Fruit fly (Drosophila melanogaster) whole organism, wandering third instar larva: ENCODE measurements around the gene NK7.1.

Experiments
- Abd-B ChIP-seq: fragments of >200 bp; optimal IDR thresholded peaks from 2 replicates; lab custom pipeline; 2017; ENCODE audit warnings: missing biosample characterization, missing genetic modification characterization
- CG32264 ChIP-seq: fragments of 200-800 bp; sonication (Bioruptor generic); optimal IDR thresholded peaks from 2 replicates; lab custom pipeline; 2016; ENCODE audit warnings: missing biosample characterization, missing genetic modification characterization
- CG9705 ChIP-seq: fragments of 200-800 bp; sonication (Bioruptor generic); optimal IDR thresholded peaks from 2 replicates; lab custom pipeline; 2018; ENCODE audit warnings: missing biosample characterization, mild to moderate bottlenecking, missing genetic modification characterization
- CrebA ChIP-seq: fragments of 200-800 bp; sonication (Bioruptor generic); optimal IDR thresholded peaks from 2 replicates; lab custom pipeline; 2016; ENCODE audit warnings: missing biosample characterization, mild to moderate bottlenecking, missing genetic modification characterization, borderline replicate concordance
- Dfd ChIP-seq: fragments of >200 bp; optimal IDR thresholded peaks from 2 replicates; lab custom pipeline; 2017; ENCODE audit warnings: missing biosample characterization, missing genetic modification characterization
- Dif ChIP-seq: fragments of 200-275, 200-300 bp; sonication (Bioruptor generic); optimal IDR thresholded peaks from 2 replicates; lab custom pipeline; 2018; ENCODE audit warnings: missing biosample characterization, missing genetic modification characterization; ENCODE audit not compliant: partially characterized antibody
- GATAd ChIP-seq: sonication (Bioruptor generic); optimal IDR thresholded peaks from 2 replicates; lab custom pipeline; 2016; ENCODE audit warnings: missing biosample characterization, missing genetic modification characterization
- HLH106 ChIP-seq: fragments of 200-800 bp; optimal IDR thresholded peaks from 3 replicates; lab custom pipeline; 2019; ENCODE audit warnings: missing biosample characterization, mild to moderate bottlenecking, missing genetic modification characterization, moderate library complexity
- Hnf4 ChIP-seq: fragments of 200-800 bp; sonication (Bioruptor generic); optimal IDR thresholded peaks from 2 replicates; lab custom pipeline; 2016; ENCODE audit warnings: missing biosample characterization, mild to moderate bottlenecking, missing genetic modification characterization
- Hr78 ChIP-seq: fragments of >200 bp; optimal IDR thresholded peaks from 2 replicates; lab custom pipeline; 2017; ENCODE audit warnings: missing biosample characterization, missing genetic modification characterization
- Hr83 ChIP-seq: fragments of 200-300 bp; sonication (Bioruptor generic); optimal IDR thresholded peaks from 2 replicates; lab custom pipeline; 2016; ENCODE audit warnings: missing biosample characterization, mild to moderate bottlenecking, missing genetic modification characterization, moderate library complexity; ENCODE audit not compliant: poor library complexity, severe bottlenecking
- Jra ChIP-seq: sonication (Bioruptor generic); optimal IDR thresholded peaks from 2 replicates; lab custom pipeline; 2016; ENCODE audit warnings: missing biosample characterization, missing genetic modification characterization
- Mio ChIP-seq: sonication (Bioruptor generic); optimal IDR thresholded peaks from 2 replicates; lab custom pipeline; 2016; ENCODE audit warnings: missing biosample characterization, missing genetic modification characterization
- Myc ChIP-seq: fragments of >200 bp; optimal IDR thresholded peaks from 2 replicates; lab custom pipeline; 2017
- N ChIP-seq: fragments of >200 bp; optimal IDR thresholded peaks from 2 replicates; lab custom pipeline; 2018; ENCODE audit warnings: missing biosample characterization, missing external identifiers, missing genetic modification characterization
- OdsH ChIP-seq: fragments of 200-800 bp; sonication (Bioruptor generic); optimal IDR thresholded peaks from 2 replicates; lab custom pipeline; 2016; ENCODE audit warnings: missing biosample characterization, mild to moderate bottlenecking, missing genetic modification characterization
- Rel ChIP-seq, 2 experiments: fragments of 200-800 bp; sonication (Bioruptor generic) in 1 of 2; optimal IDR thresholded peaks; 2 replicates in 1 of 2; 3 replicates in 1 of 2; lab custom pipeline; 2016 to 2019; ENCODE audit warnings: mild to moderate bottlenecking in 2 of 2, missing biosample characterization in 2 of 2, missing genetic modification characterization in 2 of 2, moderate library complexity in 1 of 2
- Sp1 ChIP-seq: fragments of 200-800 bp; sonication (Bioruptor generic); optimal IDR thresholded peaks from 3 replicates; lab custom pipeline; 2019; ENCODE audit warnings: missing biosample characterization, mild to moderate bottlenecking, missing genetic modification characterization, moderate library complexity
- Vsx2 ChIP-seq: fragments of 200-300, 225-300 bp; sonication (Bioruptor generic); optimal IDR thresholded peaks from 2 replicates; lab custom pipeline; 2018; ENCODE audit warnings: missing biosample characterization, missing genetic modification characterization; ENCODE audit not compliant: partially characterized antibody
- br ChIP-seq: fragments of 200-800 bp; sonication (Bioruptor generic); optimal IDR thresholded peaks from 2 replicates; lab custom pipeline; 2016; ENCODE audit warnings: missing biosample characterization, missing genetic modification characterization
- brk ChIP-seq: fragments of 200-800 bp; sonication (Bioruptor generic); optimal IDR thresholded peaks from 2 replicates; lab custom pipeline; 2016; ENCODE audit warnings: missing biosample characterization, mild to moderate bottlenecking, missing genetic modification characterization
- dl ChIP-seq, 2 experiments: fragments of 175-275, 200-275 bp in 1 of 2; fragments of 200-275 bp in 1 of 2; sonication (Bioruptor generic); optimal IDR thresholded peaks; lab custom pipeline; 2018; ENCODE audit warnings: mild to moderate bottlenecking in 2 of 2, missing biosample characterization in 2 of 2, missing genetic modification characterization in 2 of 2, moderate library complexity in 2 of 2; ENCODE audit not compliant: partially characterized antibody in 2 of 2, insufficient read depth in 1 of 2
- dmrt93B ChIP-seq: fragments of 200-800 bp; sonication (Bioruptor generic); optimal IDR thresholded peaks from 2 replicates; lab custom pipeline; 2018; ENCODE audit warnings: missing biosample characterization, mild to moderate bottlenecking, missing genetic modification characterization
- dsf ChIP-seq: sonication (Bioruptor generic); optimal IDR thresholded peaks from 2 replicates; lab custom pipeline; 2016; ENCODE audit warnings: missing biosample characterization, missing genetic modification characterization, borderline replicate concordance
- ey ChIP-seq: fragments of 200-800 bp; sonication (Bioruptor generic); optimal IDR thresholded peaks from 2 replicates; lab custom pipeline; 2016; ENCODE audit warnings: missing biosample characterization, missing genetic modification characterization
- foxo ChIP-seq, 2 experiments: fragments of 200-800 bp; sonication (Bioruptor generic); optimal IDR thresholded peaks; 2 replicates in 1 of 2; 3 replicates in 1 of 2; lab custom pipeline; 2016 to 2017; ENCODE audit warnings: missing biosample characterization in 2 of 2, missing genetic modification characterization in 2 of 2
- fru ChIP-seq: fragments of 200-800 bp; sonication (Bioruptor generic); optimal IDR thresholded peaks from 3 replicates; lab custom pipeline; 2016; ENCODE audit warnings: missing biosample characterization, mild to moderate bottlenecking, missing genetic modification characterization
- h ChIP-seq: fragments of 200-800 bp; sonication (Bioruptor generic); optimal IDR thresholded peaks from 3 replicates; lab custom pipeline; 2016; ENCODE audit warnings: missing biosample characterization, mild to moderate bottlenecking, missing genetic modification characterization
- jim ChIP-seq: fragments of 175-275, 200-325 bp; sonication (Bioruptor generic); optimal IDR thresholded peaks from 2 replicates; lab custom pipeline; 2016; ENCODE audit warnings: missing biosample characterization, mild to moderate bottlenecking, missing genetic modification characterization
- lola ChIP-seq: fragments of >200 bp; optimal IDR thresholded peaks from 2 replicates; lab custom pipeline; 2017; ENCODE audit warnings: missing biosample characterization, missing genetic modification characterization
- pan ChIP-seq: fragments of >200 bp; optimal IDR thresholded peaks from 2 replicates; lab custom pipeline; 2017
- psq ChIP-seq: fragments of 200-800 bp; sonication (Bioruptor generic); optimal IDR thresholded peaks from 3 replicates; lab custom pipeline; 2017; ENCODE audit warnings: missing biosample characterization, mild to moderate bottlenecking, missing genetic modification characterization, moderate library complexity
- rgr ChIP-seq: fragments of 200-800 bp; sonication (Bioruptor generic); optimal IDR thresholded peaks from 3 replicates; lab custom pipeline; 2016; ENCODE audit warnings: missing biosample characterization, mild to moderate bottlenecking, missing genetic modification characterization
- sage ChIP-seq: fragments of 200-800 bp; sonication (Bioruptor generic); optimal IDR thresholded peaks from 2 replicates; lab custom pipeline; 2016; ENCODE audit warnings: missing biosample characterization, mild to moderate bottlenecking, missing genetic modification characterization
- sv ChIP-seq: fragments of 200-800 bp; sonication (Bioruptor generic); optimal IDR thresholded peaks from 3 replicates; lab custom pipeline; 2016; ENCODE audit warnings: missing biosample characterization, missing genetic modification characterization
- tai ChIP-seq: sonication (Bioruptor generic); optimal IDR thresholded peaks from 2 replicates; lab custom pipeline; 2016; ENCODE audit warnings: missing biosample characterization, missing genetic modification characterization
- usp ChIP-seq: fragments of >200 bp; optimal IDR thresholded peaks from 2 replicates; lab custom pipeline; 2017; ENCODE audit warnings: missing biosample characterization, missing genetic modification characterization
- woc ChIP-seq: sonication (Bioruptor generic); optimal IDR thresholded peaks from 2 replicates; lab custom pipeline; 2016; ENCODE audit warnings: missing biosample characterization, mild to moderate bottlenecking, missing genetic modification characterization

NK7.1 gene

DNA sequence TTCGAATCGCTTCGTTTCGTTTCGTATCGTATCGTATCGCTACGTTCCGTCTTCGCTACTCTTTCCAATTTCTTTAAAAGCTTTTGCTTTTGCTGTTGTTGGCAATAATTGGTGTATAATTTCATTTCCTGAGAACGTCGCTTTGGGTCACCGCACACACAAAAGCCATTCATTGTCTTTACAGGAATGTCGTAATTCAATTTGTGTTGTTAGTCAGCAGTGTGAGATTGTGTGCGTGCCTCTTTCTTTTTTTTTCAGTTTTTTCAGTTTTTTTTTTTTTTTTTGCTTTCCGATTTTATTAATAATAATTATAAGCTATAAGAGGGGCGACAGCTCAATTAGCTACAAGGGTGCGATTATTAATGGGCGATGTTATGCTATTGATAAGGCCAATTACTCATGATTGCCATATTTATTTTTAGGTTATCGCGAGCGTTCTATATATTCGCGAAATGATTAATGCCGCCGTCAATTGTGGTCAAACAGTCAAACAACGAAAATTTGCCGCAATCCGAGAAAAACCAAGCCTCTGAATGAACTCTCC, 1.5 kb downstream of the NK7.1 start:
- TF ChIP-seq dmrt93B (GFP tag; lab: Kevin White, UChicago) (no peak), dl (GFP tag; optimal IDR thresholded peaks at IDR 0.05; lab: Kevin White, UChicago; ENCODE audit: insufficient read depth in 1 of 2, partially characterized antibody in 2 of 2) (no peak), Myc (lab: Kevin White, UChicago) (no peak), rgr (GFP tag; lab: Kevin White, UChicago) (peak; percentile 2), ey (GFP tag; lab: Kevin White, UChicago) (no peak), Sp1 (GFP tag; lab: Kevin White, UChicago) (no peak), CrebA (GFP tag; lab: Kevin White, UChicago) (no peak), Abd-B (GFP tag; lab: Kevin White, UChicago) (no peak), dsf (GFP tag; lab: Kevin White, UChicago) (no peak), Dif (GFP tag; lab: Kevin White, UChicago) (no peak), Vsx2 (GFP tag; lab: Kevin White, UChicago) (peak; percentile 28), psq (GFP tag; lab: Kevin White, UChicago) (no peak)
- TF ChIP-seq, all 38 proteins: peak for 2

DNA sequence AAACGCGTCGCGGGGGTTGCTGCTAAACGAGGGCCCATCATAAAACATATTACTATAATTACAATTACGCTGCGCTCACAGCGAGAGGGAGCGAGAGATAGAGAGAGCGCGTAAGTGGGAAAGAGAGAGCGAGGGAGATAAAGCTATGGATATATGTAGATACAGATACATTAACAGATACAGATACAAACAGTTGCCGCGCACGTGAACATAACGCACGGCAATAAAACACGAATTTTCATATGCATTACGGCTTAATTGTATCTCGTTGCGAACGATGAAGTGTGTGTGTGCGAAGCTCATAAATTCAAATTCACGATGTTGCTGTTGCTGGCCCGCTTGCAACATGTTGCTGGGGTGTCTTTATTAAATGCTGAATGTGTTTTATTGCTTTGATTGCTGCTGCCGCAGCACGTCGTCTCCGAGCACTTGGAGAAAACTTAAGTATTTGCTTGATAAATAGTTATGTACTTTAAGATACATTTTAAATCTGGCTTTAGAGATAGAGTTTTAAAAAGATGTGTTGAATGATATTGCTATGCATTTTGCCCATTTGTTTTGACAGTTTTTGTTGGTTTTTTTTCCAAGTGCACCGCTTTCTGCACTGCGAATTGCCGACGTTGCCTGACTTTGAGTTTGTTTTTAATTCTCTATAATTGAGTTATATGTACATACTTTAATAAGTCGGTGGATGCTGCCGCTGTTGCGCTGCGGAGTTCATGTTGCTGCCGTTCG, 2.4 kb downstream of the NK7.1 start:
- peak; percentile 94 for TF ChIP-seq ey (GFP tag; lab: Kevin White, UChicago)
- peak; percentile 92 for TF ChIP-seq Sp1 (GFP tag; lab: Kevin White, UChicago)
- no peak for TF ChIP-seq CG9705
- TF ChIP-seq foxo (GFP tag; optimal IDR thresholded peaks at IDR 0.05; lab: Kevin White, UChicago) = peak; percentile 63 to 96
- no peak for TF ChIP-seq Vsx2 (GFP tag; lab: Kevin White, UChicago)
- peak; percentile 95 for TF ChIP-seq rgr (GFP tag; lab: Kevin White, UChicago)
- no peak for TF ChIP-seq Abd-B (GFP tag; lab: Kevin White, UChicago)
- TF ChIP-seq dl (GFP tag; optimal IDR thresholded peaks at IDR 0.05; lab: Kevin White, UChicago; ENCODE audit: insufficient read depth in 1 of 2, partially characterized antibody in 2 of 2) = no peak
- TF ChIP-seq Hr78 (GFP tag; lab: Kevin White, UChicago) = no peak
- TF ChIP-seq tai (GFP tag; lab: Kevin White, UChicago) = peak; percentile 77
- peak; percentile 28 for TF ChIP-seq Dif (GFP tag; lab: Kevin White, UChicago)
- peak; percentile 82 for TF ChIP-seq HLH106
- TF ChIP-seq psq (GFP tag; lab: Kevin White, UChicago) = peak; percentile 87
- peak; percentile 71 for TF ChIP-seq sv (GFP tag; lab: Kevin White, UChicago)
- no peak for TF ChIP-seq Hr83 (GFP tag; lab: Kevin White, UChicago)
- no peak for TF ChIP-seq N (GFP tag; lab: Kevin White, UChicago)
- TF ChIP-seq Dfd (GFP tag; lab: Kevin White, UChicago) = peak; percentile 5
- no peak for TF ChIP-seq Myc (lab: Kevin White, UChicago)
- peak; percentile 76 for TF ChIP-seq Rel (GFP tag; optimal IDR thresholded peaks at IDR 0.05; lab: Kevin White, UChicago)
- TF ChIP-seq Rel (tag; optimal IDR thresholded peaks at IDR 0.05; lab: Kevin White, UChicago) = no peak
- no peak for TF ChIP-seq pan (lab: Kevin White, UChicago)
- peak; percentile 84 for TF ChIP-seq dmrt93B (GFP tag; lab: Kevin White, UChicago)
- peak; percentile 91 for TF ChIP-seq brk (GFP tag; lab: Kevin White, UChicago)
- TF ChIP-seq usp = no peak
- TF ChIP-seq Hnf4 (GFP tag; lab: Kevin White, UChicago) = peak; percentile 94
- peak; percentile 55 for TF ChIP-seq CrebA (GFP tag; lab: Kevin White, UChicago)
- TF ChIP-seq Jra = peak; percentile 64
- TF ChIP-seq dsf (GFP tag; lab: Kevin White, UChicago) = peak; percentile 40
- peak; percentile 82 for TF ChIP-seq sage (GFP tag; lab: Kevin White, UChicago)
- TF ChIP-seq jim = no peak
- no peak for TF ChIP-seq GATAd (GFP tag; lab: Kevin White, UChicago)
- TF ChIP-seq Mio (GFP tag; lab: Kevin White, UChicago) = peak; percentile 57
- peak; percentile 94 for TF ChIP-seq OdsH (GFP tag; lab: Kevin White, UChicago)
- TF ChIP-seq h = peak; percentile 94
- TF ChIP-seq br (GFP tag; lab: Kevin White, UChicago) = peak; percentile 95
- TF ChIP-seq lola (GFP tag; lab: Kevin White, UChicago) = no peak
- peak; percentile 94 for TF ChIP-seq fru (GFP tag; lab: Kevin White, UChicago)
- TF ChIP-seq woc = peak; percentile 81
- TF ChIP-seq CG32264 (GFP tag; lab: Kevin White, UChicago) = peak; percentile 72
